Worm (Caenorhabditis elegans) whole organism, young adult: ENCODE measurements around the gene F08G2.4.
"Not testable (repeated sequence)": the region's sequence is repeated elsewhere in the genome, so short reads cannot be mapped to it uniquely, and the experiment has no call there.

Experiments
- lir-1 ChIP-seq: fragments of 200-800 bp; sonication (Bioruptor generic); conservative IDR thresholded peaks from 2 replicates; pipeline ENCODE4 v1.3.6; 2022; ENCODE audit warnings: missing genetic modification reagents, missing genetic modification characterization, missing compliant biosample characterization
- lsl-1 ChIP-seq: fragments of 200-800 bp; sonication (Bioruptor generic); optimal IDR thresholded peaks from 2 replicates; lab custom pipeline; 2018; ENCODE audit warnings: mild to moderate bottlenecking, missing genetic modification characterization, moderate library complexity, missing compliant biosample characterization
- nfya-1 ChIP-seq: sonication (generic microtip); optimal IDR thresholded peaks from 2 replicates; lab custom pipeline; 2017; ENCODE audit warnings: antibody characterized with exemption, missing compliant biosample characterization, missing genetic modification characterization, borderline replicate concordance; ENCODE audit not compliant: insufficient read depth

- peak; percentile 62 for TF ChIP-seq lsl-1 (GFP tag; lab: Kevin White, UChicago)
- TF ChIP-seq lir-1 (GFP tag; lab: Robert Waterston, UW); nfya-1: not testable (repeated sequence)
These were observed 5.4 kb downstream of the F08G2.4 start, which contains the start of gene ins-37 for ce11 chrII:13835724-13836307.
